Worm (Caenorhabditis elegans): Measurements from ENCODE around the gene F32D8.13.

DNA sequence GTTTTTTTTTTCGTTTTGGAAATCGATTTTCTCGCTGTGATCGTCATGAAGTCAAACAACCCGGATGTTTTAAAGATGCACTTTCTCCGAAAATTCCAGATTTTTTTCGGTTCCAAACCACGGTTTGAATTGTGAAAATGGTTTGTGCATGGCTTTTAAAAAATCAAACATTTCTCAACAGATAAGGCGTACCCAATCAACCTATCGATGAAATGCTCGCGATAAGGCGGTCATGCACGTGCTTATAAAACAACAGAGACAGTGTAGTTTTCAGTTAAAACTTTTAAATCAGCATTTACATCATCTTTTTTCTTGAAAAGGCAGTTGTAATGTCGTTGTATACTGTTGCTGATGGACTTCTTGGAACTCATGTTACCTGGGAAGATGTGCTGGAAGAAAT lies 36.1 kb upstream of the F32D8.13 start, which contains the start of gene F58B4.5:
- no peak for TF ChIP-seq him-1 (tag; optimal IDR thresholded peaks at IDR 0.05)
- TF ChIP-seq W03F9.2 (tag; optimal IDR thresholded peaks at IDR 0.05), result peak; percentile 21
- TF ChIP-seq dao-5 (tag; optimal IDR thresholded peaks at IDR 0.05), result no peak
